Worm (Caenorhabditis elegans) whole organism, late embryonic: ENCODE results near the gene Y113G7A.16.

Experiments used
- C08G9.2 ChIP-seq: sonication (generic microtip); optimal IDR thresholded peaks from 2 replicates; lab custom pipeline; 2016; ENCODE audit warnings: mild to moderate bottlenecking, missing genetic modification characterization, moderate library complexity, missing compliant biosample characterization
- F13H6.1 ChIP-seq: sonication (generic microtip); optimal IDR thresholded peaks from 2 replicates; lab custom pipeline; 2016; ENCODE audit warnings: missing genetic modification characterization, missing compliant biosample characterization
- T23F11.4 ChIP-seq: fragments of 200-800 bp; sonication (Bioruptor generic); optimal IDR thresholded peaks from 2 replicates; lab custom pipeline; 2018; ENCODE audit warnings: mild to moderate bottlenecking, missing genetic modification characterization, missing compliant biosample characterization
- ama-1 ChIP-seq: fragments of 150-350 bp; optimal IDR thresholded peaks from 2 replicates; lab custom pipeline; 2014
- ceh-19 ChIP-seq: fragments of 200-800 bp; sonication (Bioruptor generic); optimal IDR thresholded peaks from 2 replicates; lab custom pipeline; 2018; ENCODE audit warnings: mild to moderate bottlenecking, missing genetic modification characterization, missing compliant biosample characterization
- ceh-9 ChIP-seq: sonication (generic microtip); optimal IDR thresholded peaks from 2 replicates; lab custom pipeline; 2016; ENCODE audit warnings: mild to moderate bottlenecking, missing genetic modification characterization, inconsistent platforms, missing compliant biosample characterization
- ets-4 ChIP-seq: sonication (generic microtip); optimal IDR thresholded peaks from 2 replicates; lab custom pipeline; 2016; ENCODE audit warnings: missing genetic modification characterization, missing compliant biosample characterization
- fkh-6 ChIP-seq: sonication (generic microtip); optimal IDR thresholded peaks from 2 replicates; lab custom pipeline; 2016; ENCODE audit warnings: missing genetic modification characterization, missing compliant biosample characterization
- hlh-15 ChIP-seq: sonication (generic microtip); optimal IDR thresholded peaks from 2 replicates; lab custom pipeline; 2016; ENCODE audit warnings: missing genetic modification characterization, missing compliant biosample characterization
- hlh-6 ChIP-seq: sonication (generic microtip); optimal IDR thresholded peaks from 2 replicates; lab custom pipeline; 2016; ENCODE audit warnings: missing genotype, missing genetic modification characterization, missing compliant biosample characterization
- pag-3 ChIP-seq: sonication (generic microtip); optimal IDR thresholded peaks from 2 replicates; lab custom pipeline; 2016; ENCODE audit warnings: missing compliant biosample characterization, missing genetic modification characterization, borderline replicate concordance
- pat-9 ChIP-seq: fragments of 200-800 bp; sonication (Bioruptor generic); optimal IDR thresholded peaks from 2 replicates; lab custom pipeline; 2018; ENCODE audit warnings: mild to moderate bottlenecking, missing genetic modification characterization, moderate library complexity, missing compliant biosample characterization
- ref-2 ChIP-seq: sonication (generic microtip); optimal IDR thresholded peaks from 2 replicates; lab custom pipeline; 2016; ENCODE audit warnings: missing genetic modification characterization, missing compliant biosample characterization
- unc-42 ChIP-seq: sonication (generic microtip); optimal IDR thresholded peaks from 2 replicates; lab custom pipeline; 2016; ENCODE audit warnings: missing genotype, missing genetic modification characterization, missing compliant biosample characterization

DNA sequence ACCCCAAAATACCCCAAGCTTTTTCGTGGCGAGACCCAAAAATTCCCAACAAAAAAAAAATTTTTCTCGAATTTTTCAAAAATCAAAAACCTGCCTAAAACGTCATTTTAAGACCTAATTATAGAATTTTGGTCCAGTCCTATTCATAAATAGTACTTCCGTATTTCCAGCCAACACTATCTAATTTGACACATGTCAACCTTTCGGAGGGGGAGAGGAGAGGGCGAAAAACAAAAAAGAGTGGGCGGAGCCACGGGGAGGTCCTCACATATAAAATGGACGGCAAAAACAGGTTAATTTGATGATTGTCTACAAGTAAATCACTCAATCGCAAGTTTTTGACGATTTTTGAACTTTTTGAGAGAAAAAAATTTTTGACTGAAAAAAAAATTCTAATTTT, at the start of gene Y113G7A.16:
- TF ChIP-seq ama-1 (lab: Kevin White, UChicago) (no peak), hlh-6 (tag; lab: Kevin White, UChicago) (no peak), ets-4 (no peak), T23F11.4 (GFP tag; lab: Kevin White, UChicago) (no peak), ref-2 (tag; lab: Kevin White, UChicago) (no peak), ceh-19 (no peak), pag-3 (tag; lab: Kevin White, UChicago) (no peak), C08G9.2 (tag; lab: Kevin White, UChicago) (no peak), pat-9 (tag; lab: Kevin White, UChicago) (no peak), hlh-15 (tag; lab: Kevin White, UChicago) (no peak), fkh-6 (tag; lab: Kevin White, UChicago) (no peak), F13H6.1 (tag; lab: Kevin White, UChicago) (no peak), ceh-9 (tag; lab: Kevin White, UChicago) (no peak), unc-42 (no peak)
